Worm (Caenorhabditis elegans) whole organism, L2 larva: ENCODE results near the gene C02E7.6.

ENCODE experiments used
- R02D3.7 ChIP-seq: fragments of 150-350 bp; optimal IDR thresholded peaks from 2 replicates; lab custom pipeline; 2014; ENCODE audit warnings: missing biosample characterization, missing genetic modification characterization
- ZK546.5 ChIP-seq: sonication (generic microtip); optimal IDR thresholded peaks from 2 replicates; lab custom pipeline; 2017; ENCODE audit warnings: missing biosample characterization, missing genetic modification characterization
- aly-2 ChIP-seq: fragments of 150-350 bp; optimal IDR thresholded peaks from 2 replicates; lab custom pipeline; 2014; ENCODE audit warnings: missing biosample characterization, missing genetic modification characterization
- ama-1 ChIP-seq: fragments of 150-350 bp; optimal IDR thresholded peaks from 2 replicates; lab custom pipeline; 2018; ENCODE audit warnings: inconsistent platforms
- ceh-16 ChIP-seq: fragments of 150-350 bp; optimal IDR thresholded peaks from 2 replicates; lab custom pipeline; 2014; ENCODE audit warnings: missing biosample characterization, missing genetic modification characterization
- ceh-82 ChIP-seq: fragments of 150-350 bp; optimal IDR thresholded peaks from 2 replicates; lab custom pipeline; 2014; ENCODE audit warnings: missing biosample characterization, missing genetic modification characterization
- egl-27 ChIP-seq: sonication (generic microtip); optimal IDR thresholded peaks from 3 replicates; lab custom pipeline; 2017; ENCODE audit warnings: missing biosample characterization, missing genetic modification reagents, missing genetic modification characterization
- elt-3 ChIP-seq: sonication (generic microtip); optimal IDR thresholded peaks from 2 replicates; lab custom pipeline; 2017; ENCODE audit warnings: missing biosample characterization, missing genetic modification characterization
- lin-13 ChIP-seq: fragments of 150-350 bp; optimal IDR thresholded peaks from 2 replicates; lab custom pipeline; 2014; ENCODE audit warnings: missing biosample characterization, missing genetic modification reagents, missing genetic modification characterization
- nhr-21 ChIP-seq: fragments of 150-350 bp; optimal IDR thresholded peaks from 2 replicates; lab custom pipeline; 2014; ENCODE audit warnings: missing biosample characterization, missing genetic modification characterization
- nhr-77 ChIP-seq: fragments of 150-350 bp; optimal IDR thresholded peaks from 2 replicates; lab custom pipeline; 2014; ENCODE audit warnings: missing biosample characterization, missing genetic modification characterization
- sma-9 ChIP-seq, 2 experiments: fragments of 150-350 bp in 1 of 2; sonication (generic microtip) in 1 of 2; optimal IDR thresholded peaks; 2 replicates each; lab custom pipeline; 2014 to 2016; ENCODE audit warnings: missing genetic modification characterization in 2 of 2, mild to moderate bottlenecking in 1 of 2, missing biosample characterization in 1 of 2, missing compliant biosample characterization in 1 of 2, missing genetic modification reagents in 1 of 2, moderate library complexity in 1 of 2
- unc-55 ChIP-seq: fragments of 150-350 bp; sonication (generic microtip); optimal IDR thresholded peaks from 3 replicates; lab custom pipeline; 2014; ENCODE audit warnings: missing biosample characterization, missing genetic modification reagents, missing genetic modification characterization

- TF ChIP-seq sma-9 (GFP tag; optimal IDR thresholded peaks at IDR 0.05; lab: Kevin White, UChicago) (no peak), sma-9 (tag; optimal IDR thresholded peaks at IDR 0.05; lab: Kevin White, UChicago) (no peak), R02D3.7 (tag; lab: Kevin White, UChicago) (no peak), ama-1 (lab: Kevin White, UChicago) (no peak), unc-55 (GFP tag; lab: Kevin White, UChicago) (no peak), egl-27 (tag; lab: Kevin White, UChicago) (no peak), nhr-77 (tag; lab: Kevin White, UChicago) (no peak), ceh-16 (tag; lab: Kevin White, UChicago) (no peak), nhr-21 (tag; lab: Kevin White, UChicago) (no peak), ceh-82 (tag; lab: Kevin White, UChicago) (no peak), lin-13 (GFP tag; lab: Kevin White, UChicago) (no peak), elt-3 (no peak), aly-2 (tag; lab: Kevin White, UChicago) (no peak), ZK546.5 (no peak)
These were observed 32.4 kb downstream of the C02E7.6 start, which contains the start of gene str-207 for ce11 chrV:4951434-4951833.
